Worm (Caenorhabditis elegans): ENCODE results near the gene fbxb-82.

DNA sequence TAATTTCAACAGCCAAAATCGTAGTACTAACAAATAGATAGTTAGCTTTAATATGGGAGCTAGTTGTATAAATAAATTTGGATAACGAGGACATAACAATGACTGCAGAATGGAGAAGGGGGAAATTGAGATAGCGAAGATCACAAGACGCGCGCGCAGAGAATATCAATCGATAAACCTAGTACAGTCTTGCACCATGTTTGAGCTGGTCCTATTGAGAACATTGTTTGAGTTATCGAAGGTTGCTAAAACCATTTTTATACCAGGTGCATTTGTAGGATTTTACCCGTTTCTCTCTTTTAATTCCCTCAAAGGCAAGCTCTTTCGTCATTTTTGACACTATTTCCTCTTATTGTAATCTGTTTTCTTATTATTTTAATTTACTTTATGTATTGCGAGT lies 28.6 kb upstream of the fbxb-82 start, which contains the start of the genes F40G9.9 and F40G9.12:
- TF ChIP-seq ceh-24 (tag; optimal IDR thresholded peaks at IDR 0.05) (no peak), fkh-6 (tag; optimal IDR thresholded peaks at IDR 0.05) (no peak), ceh-9 (tag; optimal IDR thresholded peaks at IDR 0.05) (no peak), unc-42 (tag; optimal IDR thresholded peaks at IDR 0.05) (no peak), hlh-30 (tag; optimal IDR thresholded peaks at IDR 0.05; ENCODE audit: insufficient read depth) (no peak), rnt-1 (tag; optimal IDR thresholded peaks at IDR 0.05) (no peak), tbx-7 (tag; optimal IDR thresholded peaks at IDR 0.05) (no peak), ceh-6 (GFP tag; optimal IDR thresholded peaks at IDR 0.05) (no peak), C08G9.2 (tag; optimal IDR thresholded peaks at IDR 0.05) (no peak), pha-4 (tag; optimal IDR thresholded peaks at IDR 0.05) (no peak), ets-4 (tag; optimal IDR thresholded peaks at IDR 0.05) (no peak), ama-1 (optimal IDR thresholded peaks at IDR 0.05) (no peak), F13H6.1 (tag; optimal IDR thresholded peaks at IDR 0.05) (no peak), tbx-2 (tag; optimal IDR thresholded peaks at IDR 0.05) (no peak)

All from whole organism, late embryonic.